Worm (Caenorhabditis elegans): ENCODE data around the gene ZK816.1.

DNA sequence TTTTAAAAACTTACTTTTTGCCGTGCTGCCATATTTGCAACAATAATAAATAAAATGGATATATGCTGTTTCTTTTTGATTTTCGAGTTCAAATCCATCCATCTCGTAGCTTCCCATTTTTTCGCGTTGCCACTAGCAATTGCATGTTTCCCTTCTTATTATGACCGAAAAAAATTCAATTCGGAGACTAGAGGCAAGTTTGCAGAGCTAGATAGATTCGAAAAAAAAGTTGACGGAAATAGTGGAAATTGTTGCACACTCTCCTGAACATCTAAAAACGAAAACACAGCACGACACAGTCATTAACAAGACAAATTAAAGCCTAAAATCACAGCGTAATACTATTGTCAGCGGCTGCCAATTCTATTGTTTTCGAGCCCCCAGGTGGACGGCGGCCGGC is 25.3 kb upstream of the ZK816.1 start, which contains the start of gene F11D5.6:
- TF ChIP-seq rpc-1 (optimal IDR thresholded peaks at IDR 0.05) (no peak), rpc-1 (tag; optimal IDR thresholded peaks at IDR 0.05) (no peak), him-1 (tag; optimal IDR thresholded peaks at IDR 0.05) (no peak), ama-1 (optimal IDR thresholded peaks at IDR 0.05) (no peak), ama-1 (GFP tag; optimal IDR thresholded peaks at IDR 0.05) (no peak), ceh-40 (GFP tag; IDR thresholded peaks at IDR 0.05) (no peak)
